Fruit fly (Drosophila melanogaster) whole organism, prepupa: ENCODE data around the gene hth.

Source experiments
- Blimp-1 ChIP-seq: fragments of 200-800 bp; sonication (Bioruptor generic); optimal IDR thresholded peaks from 3 replicates; lab custom pipeline; 2017; ENCODE audit warnings: missing biosample characterization, missing genetic modification characterization, mild to moderate bottlenecking, moderate library complexity, missing genetic modification reagents
- CG10631 ChIP-seq: fragments of 200-800 bp; sonication (Bioruptor generic); optimal IDR thresholded peaks from 2 replicates; lab custom pipeline; 2016; ENCODE audit warnings: missing biosample characterization, missing genetic modification characterization
- CG11294 ChIP-seq: fragments of 200-800 bp; sonication (Bioruptor generic); IDR thresholded peaks from 2 replicates; pipeline ENCODE4 v1.3.6; 2022; ENCODE audit warnings: missing biosample characterization, missing genetic modification characterization
- CG11902 ChIP-seq: fragments of 200-800 bp; sonication (Bioruptor generic); optimal IDR thresholded peaks from 3 replicates; lab custom pipeline; 2016; ENCODE audit warnings: missing biosample characterization, missing genetic modification characterization
- CG15336 ChIP-seq: fragments of 200-800 bp; sonication (Bioruptor generic); IDR thresholded peaks from 2 replicates; pipeline ENCODE4 v1.3.6; 2022; ENCODE audit warnings: missing biosample characterization, missing genetic modification characterization
- CG1621 ChIP-seq: fragments of 200-800 bp; sonication (Bioruptor generic); optimal IDR thresholded peaks from 3 replicates; lab custom pipeline; 2018; ENCODE audit warnings: missing biosample characterization, mild to moderate bottlenecking, missing genetic modification characterization
- CG16779 ChIP-seq: fragments of 200-800 bp; sonication (Bioruptor generic); optimal IDR thresholded peaks from 3 replicates; lab custom pipeline; 2017; ENCODE audit warnings: missing biosample characterization, mild to moderate bottlenecking, missing genetic modification characterization
- CG31627 ChIP-seq: fragments of 200-800 bp; sonication (Bioruptor generic); optimal IDR thresholded peaks from 3 replicates; lab custom pipeline; 2016; ENCODE audit warnings: missing biosample characterization, missing genetic modification characterization
- CG32006 ChIP-seq: fragments of 200-800 bp; sonication (Bioruptor generic); optimal IDR thresholded peaks from 3 replicates; lab custom pipeline; 2017; ENCODE audit warnings: missing biosample characterization, mild to moderate bottlenecking, missing genetic modification characterization
- CG3919 ChIP-seq: fragments of 200-800 bp; sonication (Bioruptor generic); optimal IDR thresholded peaks from 3 replicates; lab custom pipeline; 2016; ENCODE audit warnings: missing biosample characterization, missing genetic modification characterization
- CG4318 ChIP-seq: fragments of 200-800 bp; sonication (Bioruptor generic); optimal IDR thresholded peaks from 3 replicates; lab custom pipeline; 2017; ENCODE audit warnings: missing biosample characterization, mild to moderate bottlenecking, missing genetic modification characterization
- CG6276 ChIP-seq: fragments of 200-800 bp; sonication (Bioruptor generic); optimal IDR thresholded peaks from 2 replicates; lab custom pipeline; 2017; ENCODE audit warnings: missing biosample characterization, mild to moderate bottlenecking, missing genetic modification characterization
- CG6808 ChIP-seq: fragments of 200-800 bp; sonication (Bioruptor generic); optimal IDR thresholded peaks from 3 replicates; lab custom pipeline; 2017; ENCODE audit warnings: missing biosample characterization, missing genetic modification characterization, mild to moderate bottlenecking, moderate library complexity, missing genetic modification reagents
- CG6854 ChIP-seq: fragments of 200-800 bp; sonication (Bioruptor generic); optimal IDR thresholded peaks from 2 replicates; lab custom pipeline; 2017; ENCODE audit warnings: missing biosample characterization, mild to moderate bottlenecking, missing genetic modification characterization
- CG7368 ChIP-seq: fragments of 200-800 bp; sonication (Bioruptor generic); optimal IDR thresholded peaks from 3 replicates; lab custom pipeline; 2016; ENCODE audit warnings: missing biosample characterization, missing genetic modification characterization
- CG8319 ChIP-seq: fragments of 200-800 bp; sonication (Bioruptor generic); optimal IDR thresholded peaks from 3 replicates; lab custom pipeline; 2016; ENCODE audit warnings: missing biosample characterization, missing genetic modification characterization
- CG8632 ChIP-seq: fragments of 200-800 bp; sonication (Bioruptor generic); optimal IDR thresholded peaks from 3 replicates; lab custom pipeline; 2016; ENCODE audit warnings: missing biosample characterization, missing genetic modification characterization
- Eip75B ChIP-seq: fragments of 200-800 bp; sonication (Bioruptor generic); optimal IDR thresholded peaks from 3 replicates; lab custom pipeline; 2016; ENCODE audit warnings: missing biosample characterization, missing genetic modification characterization
- Eip78C ChIP-seq: fragments of 200-800 bp; sonication (Bioruptor generic); peaks from one replicate; lab custom pipeline; 2016; ENCODE audit warnings: missing biosample characterization, missing genetic modification characterization
- Eip93F ChIP-seq: fragments of 200-800 bp; sonication (Bioruptor generic); optimal IDR thresholded peaks from 2 replicates; lab custom pipeline; 2016; ENCODE audit warnings: missing biosample characterization, mild to moderate bottlenecking, missing genetic modification characterization
- Ets21C ChIP-seq: fragments of 200-800 bp; sonication (Bioruptor generic); optimal IDR thresholded peaks from 3 replicates; lab custom pipeline; 2016; ENCODE audit warnings: missing biosample characterization, missing genetic modification characterization
- Ets96B ChIP-seq: fragments of 200-800 bp; optimal IDR thresholded peaks from 2 replicates; lab custom pipeline; 2019; ENCODE audit warnings: missing biosample characterization, mild to moderate bottlenecking, missing genetic modification characterization, moderate library complexity
- Gug ChIP-seq: fragments of 200-800 bp; sonication (Bioruptor generic); IDR thresholded peaks from 2 replicates; pipeline ENCODE4 v1.3.6; 2022; ENCODE audit warnings: missing biosample characterization, missing genetic modification characterization
- Hr38 ChIP-seq: sonication (Bioruptor generic); optimal IDR thresholded peaks from 2 replicates; lab custom pipeline; 2016; ENCODE audit warnings: missing biosample characterization, missing genetic modification characterization
- Hr4 ChIP-seq: fragments of 200-800 bp; sonication (Bioruptor generic); optimal IDR thresholded peaks from 3 replicates; lab custom pipeline; 2016; ENCODE audit warnings: missing biosample characterization, missing genetic modification characterization
- Lpt ChIP-seq: fragments of 200-800 bp; sonication (Bioruptor generic); optimal IDR thresholded peaks from 3 replicates; lab custom pipeline; 2016; ENCODE audit warnings: missing biosample characterization, missing genetic modification characterization
- Met ChIP-seq: fragments of 200-800 bp; sonication (Bioruptor generic); optimal IDR thresholded peaks from 3 replicates; lab custom pipeline; 2016; ENCODE audit warnings: missing biosample characterization, missing genetic modification characterization
- OdsH ChIP-seq: fragments of 200-800 bp; sonication (Bioruptor generic); optimal IDR thresholded peaks from 3 replicates; lab custom pipeline; 2016; ENCODE audit warnings: missing biosample characterization, missing genetic modification characterization
- Smox ChIP-seq: fragments of 200-800 bp; sonication (Bioruptor generic); optimal IDR thresholded peaks from 3 replicates; lab custom pipeline; 2016; ENCODE audit warnings: missing biosample characterization, missing genetic modification characterization
- Sox102F ChIP-seq: fragments of 200-800 bp; sonication (Bioruptor generic); optimal IDR thresholded peaks from 2 replicates; lab custom pipeline; 2016; ENCODE audit warnings: missing biosample characterization, mild to moderate bottlenecking, missing genetic modification characterization
- Sox14 ChIP-seq: fragments of 200-800 bp; sonication (Bioruptor generic); optimal IDR thresholded peaks from 3 replicates; lab custom pipeline; 2016; ENCODE audit warnings: missing biosample characterization, missing genetic modification characterization
- Sox15 ChIP-seq: fragments of 200-800 bp; sonication (Bioruptor generic); optimal IDR thresholded peaks from 3 replicates; lab custom pipeline; 2016; ENCODE audit warnings: missing biosample characterization, missing genetic modification characterization
- achi ChIP-seq: fragments of 200-800 bp; sonication (Bioruptor generic); optimal IDR thresholded peaks from 3 replicates; lab custom pipeline; 2016; ENCODE audit warnings: missing biosample characterization, missing genetic modification characterization
- acj6 ChIP-seq: fragments of 200-800 bp; sonication (Bioruptor generic); optimal IDR thresholded peaks from 3 replicates; lab custom pipeline; 2016; ENCODE audit warnings: missing biosample characterization, missing genetic modification characterization
- cyc ChIP-seq: fragments of 200-800 bp; sonication (Bioruptor generic); optimal IDR thresholded peaks from 3 replicates; lab custom pipeline; 2016; ENCODE audit warnings: missing biosample characterization, missing genetic modification characterization
- dac ChIP-seq: fragments of 200-800 bp; sonication (Bioruptor generic); optimal IDR thresholded peaks from 2 replicates; lab custom pipeline; 2017; ENCODE audit warnings: missing biosample characterization, mild to moderate bottlenecking, missing genetic modification characterization
- dsx ChIP-seq: fragments of 200-800 bp; optimal IDR thresholded peaks from 3 replicates; lab custom pipeline; 2019; ENCODE audit warnings: missing biosample characterization, mild to moderate bottlenecking, missing genetic modification characterization, moderate library complexity; ENCODE audit not compliant: poor library complexity, severe bottlenecking
- eg ChIP-seq: fragments of 200-800 bp; sonication (Bioruptor generic); IDR thresholded peaks from 3 replicates; pipeline ENCODE4 v1.3.6; 2022; ENCODE audit warnings: missing biosample characterization, missing genetic modification characterization
- esn ChIP-seq: fragments of 200-800 bp; sonication (Bioruptor generic); optimal IDR thresholded peaks from 2 replicates; lab custom pipeline; 2016; ENCODE audit warnings: missing biosample characterization, mild to moderate bottlenecking, missing genetic modification characterization, moderate library complexity
- fd59A ChIP-seq: fragments of 200-800 bp; sonication (Bioruptor generic); optimal IDR thresholded peaks from 2 replicates; lab custom pipeline; 2017; ENCODE audit warnings: missing biosample characterization, mild to moderate bottlenecking, missing genetic modification characterization, missing genetic modification reagents
- fd85E ChIP-seq: fragments of 200-800 bp; sonication (Bioruptor generic); optimal IDR thresholded peaks from 3 replicates; lab custom pipeline; 2016; ENCODE audit warnings: missing biosample characterization, missing genetic modification characterization
- lz ChIP-seq: fragments of 200-800 bp; sonication (Bioruptor generic); optimal IDR thresholded peaks from 3 replicates; lab custom pipeline; 2016; ENCODE audit warnings: missing biosample characterization, missing genetic modification characterization
- net ChIP-seq: fragments of 200-800 bp; sonication (Bioruptor generic); optimal IDR thresholded peaks from 3 replicates; lab custom pipeline; 2016; ENCODE audit warnings: missing biosample characterization, missing genetic modification characterization
- pdm3 ChIP-seq: fragments of 200-800 bp; sonication (Bioruptor generic); optimal IDR thresholded peaks from 3 replicates; lab custom pipeline; 2016; ENCODE audit warnings: missing biosample characterization, missing genetic modification characterization
- spab ChIP-seq: fragments of 200-800 bp; sonication (Bioruptor generic); optimal IDR thresholded peaks from 2 replicates; lab custom pipeline; 2017; ENCODE audit warnings: missing biosample characterization, mild to moderate bottlenecking, missing genetic modification characterization, missing genetic modification reagents
- ss ChIP-seq, 2 experiments: fragments of 200-800 bp; sonication (Bioruptor generic); optimal IDR thresholded peaks; 2 replicates in 1 of 2; 3 replicates in 1 of 2; lab custom pipeline; 2017 to 2018; ENCODE audit warnings: mild to moderate bottlenecking in 2 of 2, missing biosample characterization in 2 of 2, missing genetic modification characterization in 2 of 2, moderate library complexity in 1 of 2
- svp ChIP-seq: fragments of 200-800 bp; sonication (Bioruptor generic); peaks from one replicate; lab custom pipeline; 2016; ENCODE audit warnings: missing biosample characterization, missing genetic modification characterization
- topi ChIP-seq: fragments of 200-800 bp; sonication (Bioruptor generic); optimal IDR thresholded peaks from 3 replicates; lab custom pipeline; 2016; ENCODE audit warnings: missing biosample characterization, missing genetic modification characterization

Gene hth

DNA sequence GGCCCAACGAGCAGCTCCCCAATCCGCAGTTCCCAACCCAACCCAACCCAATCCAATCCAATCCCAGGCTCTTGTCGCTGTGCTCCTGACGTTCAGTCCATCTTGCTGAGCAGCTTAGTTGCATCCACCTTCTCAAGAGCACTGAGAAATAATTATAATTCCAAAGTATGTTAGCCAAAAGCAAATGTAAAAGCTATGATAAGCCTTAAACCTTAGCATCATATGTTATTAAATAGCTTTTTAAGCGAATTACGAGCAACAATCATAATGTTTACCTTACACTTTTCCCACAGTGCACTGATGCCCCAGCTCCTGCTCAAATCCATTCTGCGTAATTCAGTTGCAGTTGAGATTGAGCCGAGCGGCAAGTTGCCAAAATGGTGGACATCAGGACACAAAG lies 30.6 kb upstream of the hth start (continued):
- TF ChIP-seq Ets96B (tag; lab: Kevin White, UChicago) = peak; percentile 28
- TF ChIP-seq esn = peak; percentile 36
- no peak for TF ChIP-seq CG11294
- no peak for TF ChIP-seq fd85E (GFP tag; lab: Kevin White, UChicago)
- TF ChIP-seq lz (GFP tag; lab: Kevin White, UChicago) = peak; percentile 23
- TF ChIP-seq CG3919 (GFP tag; lab: Kevin White, UChicago) = no peak
- TF ChIP-seq Sox14 = no peak
- TF ChIP-seq CG4318 (GFP tag; lab: Kevin White, UChicago) = no peak
- TF ChIP-seq cyc (GFP tag; lab: Kevin White, UChicago) = peak; percentile 15
- peak; percentile 4 for TF ChIP-seq Eip75B (GFP tag; lab: Kevin White, UChicago)
- no peak for TF ChIP-seq Gug
- no peak for TF ChIP-seq spab (GFP tag; lab: Kevin White, UChicago)
- no peak for TF ChIP-seq CG11902 (GFP tag; lab: Kevin White, UChicago)
- TF ChIP-seq CG15336 = no peak
- TF ChIP-seq OdsH (GFP tag; lab: Kevin White, UChicago) = peak; percentile 11
- no peak for TF ChIP-seq ss (GFP tag; optimal IDR thresholded peaks at IDR 0.05; lab: Kevin White, UChicago)
- no peak for TF ChIP-seq Ets21C (GFP tag; lab: Kevin White, UChicago)
- TF ChIP-seq dac (GFP tag; lab: Kevin White, UChicago) = no peak

- TF ChIP-seq CG10631 = no peak
- no peak for TF ChIP-seq Met (GFP tag; lab: Kevin White, UChicago)
- TF ChIP-seq acj6 = no peak
- no peak for TF ChIP-seq Hr38 (GFP tag; lab: Kevin White, UChicago)
Measured at dm6 chr3R:10667964-10668363, 28.6 kb upstream of the hth start.

DNA sequence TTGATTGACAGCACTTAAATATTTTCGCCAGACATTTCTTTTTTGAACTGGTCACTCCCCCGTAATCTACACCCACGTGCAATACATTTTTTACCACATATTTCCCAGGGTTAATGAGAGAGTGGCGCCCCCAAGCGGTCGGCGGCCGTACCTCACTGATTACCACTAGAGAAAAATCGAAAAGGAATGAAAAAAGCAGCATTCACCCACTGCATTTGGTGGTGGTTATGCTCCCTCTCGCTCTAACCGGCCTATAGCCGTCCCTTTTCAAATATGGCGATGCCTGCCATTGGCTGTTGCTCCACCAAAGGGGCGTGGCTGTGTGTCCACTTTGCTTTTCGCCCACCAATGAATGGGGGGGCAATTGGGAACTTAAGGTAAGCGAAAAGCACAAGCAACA lies 25.6 kb upstream of the hth start:
- peak; percentile 30 for TF ChIP-seq Lpt (GFP tag; lab: Kevin White, UChicago)
- peak; percentile 4 for TF ChIP-seq topi (GFP tag; lab: Kevin White, UChicago)
- peak; percentile 38 to 66 for TF ChIP-seq ss (GFP tag; optimal IDR thresholded peaks at IDR 0.05; lab: Kevin White, UChicago)
- no peak for TF ChIP-seq svp
- TF ChIP-seq eg = peak; percentile 77
- TF ChIP-seq Met (GFP tag; lab: Kevin White, UChicago) = peak; percentile 52
- peak; percentile 10 for TF ChIP-seq CG16779
- peak; percentile 38; the same call in 1 of the 2 replicates for TF ChIP-seq CG15336
- TF ChIP-seq CG6276 = peak; percentile 41
- no peak for TF ChIP-seq Hr38 (GFP tag; lab: Kevin White, UChicago)
- no peak for TF ChIP-seq CG8632 (GFP tag; lab: Kevin White, UChicago)
- TF ChIP-seq Sox15 (GFP tag; lab: Kevin White, UChicago) = no peak
- peak; percentile 43 for TF ChIP-seq OdsH (GFP tag; lab: Kevin White, UChicago)
- TF ChIP-seq Eip78C = peak; percentile 83
- TF ChIP-seq CG3919 (GFP tag; lab: Kevin White, UChicago) = peak; percentile 73
- TF ChIP-seq fd59A (GFP tag; lab: Kevin White, UChicago) = peak; percentile 40
- peak; percentile 52 for TF ChIP-seq spab (GFP tag; lab: Kevin White, UChicago)
- TF ChIP-seq CG4318 (GFP tag; lab: Kevin White, UChicago) = no peak
- TF ChIP-seq net = peak; percentile 51
- no peak for TF ChIP-seq Smox
- peak; percentile 45 for TF ChIP-seq CG32006 (GFP tag; lab: Kevin White, UChicago)
- no peak for TF ChIP-seq Eip93F
- TF ChIP-seq CG6854 (GFP tag; lab: Kevin White, UChicago) = peak; percentile 13
- TF ChIP-seq Gug = peak; percentile 55
- peak; percentile 23 for TF ChIP-seq CG8319 (GFP tag; lab: Kevin White, UChicago)
- TF ChIP-seq Blimp-1 (GFP tag; lab: Kevin White, UChicago) = no peak
- peak; percentile 60 for TF ChIP-seq CG6808 (GFP tag; lab: Kevin White, UChicago)
- peak; percentile 64 for TF ChIP-seq CG1621 (tag; lab: Kevin White, UChicago)
- peak; percentile 33 for TF ChIP-seq acj6
- no peak for TF ChIP-seq Sox102F (GFP tag; lab: Kevin White, UChicago)
- no peak for TF ChIP-seq lz (GFP tag; lab: Kevin White, UChicago)
- TF ChIP-seq achi (GFP tag; lab: Kevin White, UChicago) = no peak
- peak; percentile 9 for TF ChIP-seq dsx (GFP tag; lab: Kevin White, UChicago)
- peak; percentile 63 for TF ChIP-seq pdm3
- TF ChIP-seq Hr4 (GFP tag; lab: Kevin White, UChicago) = peak; percentile 42
- TF ChIP-seq cyc (GFP tag; lab: Kevin White, UChicago) = no peak
- TF ChIP-seq CG7368 (GFP tag; lab: Kevin White, UChicago) = peak; percentile 42
- TF ChIP-seq CG31627 = no peak
